Fruit fly (Drosophila melanogaster): ENCODE measurements around the gene CG14631.

DNA sequence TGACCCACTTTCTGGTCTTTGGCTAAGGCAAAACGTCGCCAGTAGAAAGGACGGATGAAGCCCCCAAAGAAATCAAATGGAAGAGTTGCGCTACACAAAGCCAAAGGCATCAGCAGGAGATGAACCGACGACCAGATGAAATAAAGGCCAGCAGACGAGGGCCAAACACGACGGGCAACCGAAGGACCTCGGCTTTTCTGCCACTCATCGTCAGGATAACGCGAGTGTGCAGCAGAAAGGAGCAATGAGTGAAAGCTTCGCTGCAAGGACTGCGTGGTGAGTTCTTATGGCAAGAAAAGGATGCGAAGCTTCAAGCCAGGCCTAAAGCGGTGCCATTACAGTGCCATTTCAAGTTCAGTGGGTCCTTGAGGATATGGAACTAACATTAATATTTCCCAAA, 25.9 kb upstream of the CG14631 start:
- TF ChIP-seq pan (optimal IDR thresholded peaks at IDR 0.05) (no peak), CG32264 (GFP tag; optimal IDR thresholded peaks at IDR 0.05) (no peak), foxo (GFP tag; optimal IDR thresholded peaks at IDR 0.05) (no peak), Myc (optimal IDR thresholded peaks at IDR 0.05) (no peak), Rel (GFP tag; optimal IDR thresholded peaks at IDR 0.05) (no peak), Rel (tag; optimal IDR thresholded peaks at IDR 0.05) (no peak), dmrt93B (GFP tag; optimal IDR thresholded peaks at IDR 0.05) (no peak)
